Worm (Caenorhabditis elegans) whole organism, early embryonic: Measurements from ENCODE around the gene F41B4.2.

ENCODE experiments used
- B0310.2 ChIP-seq: sonication (generic microtip); optimal IDR thresholded peaks from 2 replicates; lab custom pipeline; 2016; ENCODE audit warnings: mild to moderate bottlenecking, missing genetic modification characterization, missing compliant biosample characterization
- aly-1 ChIP-seq: sonication (generic microtip); optimal IDR thresholded peaks from 2 replicates; lab custom pipeline; 2016; ENCODE audit warnings: missing genetic modification characterization, missing compliant biosample characterization
- ama-1 ChIP-seq: fragments of 150-350 bp; optimal IDR thresholded peaks from 2 replicates; lab custom pipeline; 2014
- ceh-36 ChIP-seq: sonication (generic microtip); optimal IDR thresholded peaks from 2 replicates; lab custom pipeline; 2016; ENCODE audit warnings: missing genetic modification characterization, inconsistent platforms, missing compliant biosample characterization
- ets-7 ChIP-seq: sonication (generic microtip); optimal IDR thresholded peaks from 2 replicates; lab custom pipeline; 2016; ENCODE audit warnings: missing genotype, missing genetic modification characterization, missing compliant biosample characterization
- hmbx-1 ChIP-seq: sonication (generic microtip); optimal IDR thresholded peaks from 2 replicates; lab custom pipeline; 2016; ENCODE audit warnings: mild to moderate bottlenecking, missing genetic modification characterization, missing compliant biosample characterization
- scrt-1 ChIP-seq: fragments of 200-800 bp; sonication (Bioruptor generic); IDR thresholded peaks from 2 replicates; pipeline ENCODE4 v1.3.6; 2022; ENCODE audit warnings: missing genetic modification characterization, missing compliant biosample characterization
- sea-1 ChIP-seq: fragments of 200-800 bp; sonication (Bioruptor generic); conservative IDR thresholded peaks from 2 replicates; pipeline ENCODE4 v1.3.6; 2022; ENCODE audit warnings: missing genetic modification characterization, missing compliant biosample characterization
- tbx-11 ChIP-seq: fragments of 200-800 bp; sonication (Bioruptor generic); IDR thresholded peaks from 2 replicates; pipeline ENCODE4 v1.3.6; 2022; ENCODE audit warnings: missing genetic modification characterization, missing compliant biosample characterization

DNA sequence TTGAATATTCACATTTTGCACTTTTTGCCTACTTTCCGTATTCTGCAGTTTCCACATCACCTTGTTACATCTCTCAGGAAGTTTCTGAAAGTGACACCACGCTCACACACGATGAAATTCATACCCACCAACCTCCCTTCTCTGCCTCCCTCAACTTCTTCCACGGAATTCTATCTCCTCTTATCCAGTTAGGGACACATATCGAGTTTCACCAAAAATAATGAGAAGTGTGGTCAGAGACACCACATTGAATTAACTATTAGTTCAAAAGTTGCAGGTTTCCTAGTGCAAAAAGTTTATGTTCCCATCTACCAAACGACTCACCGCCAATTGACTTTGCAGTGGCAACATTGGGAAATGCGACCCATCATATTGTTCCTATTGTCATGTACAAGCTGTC is 15.3 kb upstream of the F41B4.2 start:
- TF ChIP-seq aly-1 (tag; lab: Kevin White, UChicago): no peak
- no peak for TF ChIP-seq ama-1 (lab: Kevin White, UChicago)
- no peak for TF ChIP-seq sea-1 (GFP tag; lab: Robert Waterston, UW)
- no peak for TF ChIP-seq scrt-1 (GFP tag; lab: Robert Waterston, UW)
- TF ChIP-seq tbx-11 (GFP tag; lab: Robert Waterston, UW): no peak
- no peak for TF ChIP-seq hmbx-1 (tag; lab: Kevin White, UChicago)
- TF ChIP-seq ceh-36 (tag; lab: Kevin White, UChicago): no peak
- TF ChIP-seq ets-7 (tag; lab: Kevin White, UChicago): no peak
- TF ChIP-seq B0310.2 (tag; lab: Kevin White, UChicago): no peak
